Worm (Caenorhabditis elegans) whole organism, young adult: ENCODE results near the gene W07A12.4.

Experiments
- F57C9.4 ChIP-seq: sonication (generic microtip); optimal IDR thresholded peaks from 2 replicates; lab custom pipeline; 2017; ENCODE audit warnings: mild to moderate bottlenecking, missing genetic modification characterization, missing compliant biosample characterization
- atf-7 ChIP-seq: sonication (generic microtip); optimal IDR thresholded peaks from 2 replicates; lab custom pipeline; 2017; ENCODE audit warnings: mild to moderate bottlenecking, missing genetic modification characterization, missing compliant biosample characterization
- bed-2 ChIP-seq: fragments of 200-800 bp; sonication (Bioruptor generic); IDR thresholded peaks from 2 replicates; pipeline ENCODE4 v1.3.6; 2022; ENCODE audit warnings: missing genetic modification reagents, missing genetic modification characterization, missing compliant biosample characterization
- ceh-40 ChIP-seq: fragments of 200-800 bp; sonication (Bioruptor generic); IDR thresholded peaks from 2 replicates; pipeline ENCODE4 v1.3.6; 2022; ENCODE audit warnings: missing genetic modification characterization, missing compliant biosample characterization
- hrde-1 ChIP-seq: sonication (generic microtip); optimal IDR thresholded peaks from 2 replicates; lab custom pipeline; 2016; ENCODE audit warnings: missing genetic modification characterization, mild to moderate bottlenecking, missing compliant biosample characterization, moderate library complexity, missing genotype, missing genetic modification reagents, borderline replicate concordance
- lin-26 ChIP-seq: fragments of 200-800 bp; sonication (Bioruptor generic); IDR thresholded peaks from 2 replicates; pipeline ENCODE4 v1.3.6; 2022; ENCODE audit warnings: missing genetic modification reagents, missing genetic modification characterization, missing compliant biosample characterization
- lir-1 ChIP-seq: fragments of 200-800 bp; sonication (Bioruptor generic); conservative IDR thresholded peaks from 2 replicates; pipeline ENCODE4 v1.3.6; 2022; ENCODE audit warnings: missing genetic modification reagents, missing genetic modification characterization, missing compliant biosample characterization
- madf-8 ChIP-seq: fragments of 200-800 bp; sonication (Bioruptor generic); conservative IDR thresholded peaks from 2 replicates; pipeline ENCODE4 v1.3.6; 2022; ENCODE audit warnings: missing genetic modification reagents, missing genetic modification characterization, missing compliant biosample characterization
- nfya-1 ChIP-seq: sonication (generic microtip); optimal IDR thresholded peaks from 2 replicates; lab custom pipeline; 2017; ENCODE audit warnings: antibody characterized with exemption, missing compliant biosample characterization, missing genetic modification characterization, borderline replicate concordance; ENCODE audit not compliant: insufficient read depth
- nhr-80 ChIP-seq: sonication (generic microtip); optimal IDR thresholded peaks from 2 replicates; lab custom pipeline; 2016; ENCODE audit warnings: missing genetic modification characterization, missing compliant biosample characterization
- unc-130 ChIP-seq: sonication (generic microtip); optimal IDR thresholded peaks from 2 replicates; lab custom pipeline; 2016; ENCODE audit warnings: missing genetic modification reagents, missing genetic modification characterization, missing compliant biosample characterization
- ztf-18 ChIP-seq: sonication (generic microtip); optimal IDR thresholded peaks from 2 replicates; lab custom pipeline; 2016; ENCODE audit warnings: missing genotype, mild to moderate bottlenecking, missing genetic modification characterization, missing compliant biosample characterization
- ztf-26 ChIP-seq: sonication (generic microtip); optimal IDR thresholded peaks from 2 replicates; lab custom pipeline; 2017; ENCODE audit warnings: missing genetic modification characterization, missing compliant biosample characterization

- TF ChIP-seq ceh-40 (GFP tag; lab: Robert Waterston, UW) (no peak), lin-26 (GFP tag; lab: Robert Waterston, UW) (no peak), nfya-1 (tag; lab: Kevin White, UChicago) (no peak), bed-2 (GFP tag; lab: Robert Waterston, UW) (no peak), ztf-26 (tag; lab: Kevin White, UChicago) (no peak), ztf-18 (tag; lab: Kevin White, UChicago) (no peak), atf-7 (tag; lab: Kevin White, UChicago) (no peak), madf-8 (GFP tag; lab: Robert Waterston, UW) (no peak), hrde-1 (tag; lab: Kevin White, UChicago) (no peak), unc-130 (no peak), lir-1 (GFP tag; lab: Robert Waterston, UW) (no peak), nhr-80 (tag; lab: Kevin White, UChicago) (no peak), F57C9.4 (tag; lab: Kevin White, UChicago) (no peak)
Observed at ce11 chrII:9120813-9121554, 25.1 kb upstream of the W07A12.4 start.
